Worm (Caenorhabditis elegans) whole organism, early embryonic: ENCODE results near the gene Y48E1C.4.

Experiments used
- F13C5.2 ChIP-seq: sonication (generic microtip); optimal IDR thresholded peaks from 2 replicates; lab custom pipeline; 2017; ENCODE audit warnings: mild to moderate bottlenecking, missing genetic modification characterization, inconsistent platforms, missing compliant biosample characterization
- ama-1 ChIP-seq: fragments of 150-350 bp; optimal IDR thresholded peaks from 2 replicates; lab custom pipeline; 2014
- ets-7 ChIP-seq: sonication (generic microtip); optimal IDR thresholded peaks from 2 replicates; lab custom pipeline; 2016; ENCODE audit warnings: missing genotype, missing genetic modification characterization, missing compliant biosample characterization
- flt-1 ChIP-seq: fragments of 200-800 bp; sonication (Bioruptor generic); IDR thresholded peaks from 2 replicates; pipeline ENCODE4 v1.3.6; 2022; ENCODE audit warnings: missing genetic modification characterization, missing compliant biosample characterization
- hmbx-1 ChIP-seq: sonication (generic microtip); optimal IDR thresholded peaks from 2 replicates; lab custom pipeline; 2016; ENCODE audit warnings: mild to moderate bottlenecking, missing genetic modification characterization, missing compliant biosample characterization
- hmg-4 ChIP-seq: fragments of 200-800 bp; sonication (Bioruptor generic); optimal IDR thresholded peaks from 2 replicates; lab custom pipeline; 2018; ENCODE audit warnings: mild to moderate bottlenecking, missing genetic modification characterization, missing compliant biosample characterization
- hnd-1 ChIP-seq: sonication (generic microtip); optimal IDR thresholded peaks from 2 replicates; lab custom pipeline; 2016; ENCODE audit warnings: missing genetic modification characterization, missing compliant biosample characterization
- scrt-1 ChIP-seq: fragments of 200-800 bp; sonication (Bioruptor generic); IDR thresholded peaks from 2 replicates; pipeline ENCODE4 v1.3.6; 2022; ENCODE audit warnings: missing genetic modification characterization, missing compliant biosample characterization

DNA sequence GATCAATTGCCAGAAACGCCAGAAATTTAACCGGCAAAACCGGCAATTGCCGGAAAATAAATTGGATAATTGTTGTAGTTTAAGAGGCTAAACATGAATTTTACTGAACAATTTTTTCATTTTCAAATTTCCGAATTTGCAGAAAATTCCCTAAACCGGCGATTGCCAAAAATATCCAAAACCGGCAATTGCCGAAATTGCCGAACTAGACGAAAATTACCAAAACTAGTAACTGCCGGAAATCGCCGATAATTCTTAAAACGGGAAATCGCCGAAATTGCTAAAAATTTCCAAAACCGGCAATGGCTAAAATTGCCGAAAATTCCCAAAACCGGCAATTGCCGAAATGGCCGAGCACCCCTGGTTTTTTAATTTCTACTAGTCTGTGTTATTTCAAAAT is 42.8 kb upstream of the Y48E1C.4 start:
- no peak for TF ChIP-seq flt-1 (GFP tag; lab: Robert Waterston, UW)
- no peak for TF ChIP-seq scrt-1 (GFP tag; lab: Robert Waterston, UW)
- no peak for TF ChIP-seq ama-1 (lab: Kevin White, UChicago)
- TF ChIP-seq hnd-1 (tag; lab: Kevin White, UChicago) = no peak
- no peak for TF ChIP-seq F13C5.2
- TF ChIP-seq ets-7 (tag; lab: Kevin White, UChicago) = no peak
- no peak for TF ChIP-seq hmg-4 (GFP tag; lab: Kevin White, UChicago)
- TF ChIP-seq hmbx-1 = no peak
